Worm (Caenorhabditis elegans): ENCODE measurements around the gene Y66D12A.19.

Y66D12A.19 gene

ce11 chrIII:11508816-11509215 lies at the start of gene Y66D12A.19:
Gene Y66D12A.19, plus strand, starts transcription at chrIII:11509081.
- TF ChIP-seq ceh-82 (tag; optimal IDR thresholded peaks at IDR 0.05) (no peak), egl-5 (tag; optimal IDR thresholded peaks at IDR 0.05) (no peak), pqm-1 (tag; optimal IDR thresholded peaks at IDR 0.05) (no peak), eor-1 (tag; optimal IDR thresholded peaks at IDR 0.05) (no peak), ZK546.5 (tag; optimal IDR thresholded peaks at IDR 0.05) (no peak), zag-1 (tag; optimal IDR thresholded peaks at IDR 0.05) (no peak), ama-1 (optimal IDR thresholded peaks at IDR 0.05) (no peak), mml-1 (tag; optimal IDR thresholded peaks at IDR 0.05) (no peak), ceh-9 (tag; optimal IDR thresholded peaks at IDR 0.05) (no peak), nhr-23 (tag; optimal IDR thresholded peaks at IDR 0.05) (no peak), ceh-28 (tag; optimal IDR thresholded peaks at IDR 0.05) (no peak), nhr-28 (tag; optimal IDR thresholded peaks at IDR 0.05) (no peak), lsy-12 (tag; optimal IDR thresholded peaks at IDR 0.05) (no peak), unc-62 (GFP tag; optimal IDR thresholded peaks at IDR 0.05) (no peak), fkh-2 (tag; optimal IDR thresholded peaks at IDR 0.05) (no peak), lin-15B (tag; optimal IDR thresholded peaks at IDR 0.05) (no peak), nhr-237 (tag; optimal IDR thresholded peaks at IDR 0.05) (no peak)

- TF ChIP-seq nhr-23 (tag; optimal IDR thresholded peaks at IDR 0.05) (no peak), lin-39 (tag; optimal IDR thresholded peaks at IDR 0.05) (no peak), eor-1 (tag; optimal IDR thresholded peaks at IDR 0.05) (no peak), nhr-237 (tag; optimal IDR thresholded peaks at IDR 0.05) (no peak), hmg-11 (tag; optimal IDR thresholded peaks at IDR 0.05) (no peak), ztf-11 (tag; optimal IDR thresholded peaks at IDR 0.05) (no peak), egl-5 (tag; optimal IDR thresholded peaks at IDR 0.05) (no peak), pqm-1 (tag; optimal IDR thresholded peaks at IDR 0.05) (no peak), pha-4 (tag; optimal IDR thresholded peaks at IDR 0.05) (no peak), lin-15B (tag; optimal IDR thresholded peaks at IDR 0.05) (no peak), nhr-28 (tag; optimal IDR thresholded peaks at IDR 0.05) (no peak), ceh-9 (tag; optimal IDR thresholded peaks at IDR 0.05) (no peak), ceh-28 (tag; optimal IDR thresholded peaks at IDR 0.05) (no peak), ceh-82 (tag; optimal IDR thresholded peaks at IDR 0.05) (no peak)
Observed at ce11 chrIII:11459802-11460201, 49.1 kb upstream of the Y66D12A.19 start.

- TF ChIP-seq nfya-1 (tag; optimal IDR thresholded peaks at IDR 0.05; ENCODE audit: insufficient read depth) (no peak), ceh-82 (tag; optimal IDR thresholded peaks at IDR 0.05) (no peak), snpc-4 (tag; optimal IDR thresholded peaks at IDR 0.05) (no peak), jun-1 (tag; optimal IDR thresholded peaks at IDR 0.05) (no peak), ztf-11 (tag; optimal IDR thresholded peaks at IDR 0.05) (no peak), egl-27 (tag; optimal IDR thresholded peaks at IDR 0.05) (no peak), elt-1 (tag; optimal IDR thresholded peaks at IDR 0.05) (no peak), ZK546.5 (tag; optimal IDR thresholded peaks at IDR 0.05) (no peak), egl-5 (tag; optimal IDR thresholded peaks at IDR 0.05) (no peak), nhr-23 (tag; optimal IDR thresholded peaks at IDR 0.05) (no peak), tbx-2 (tag; optimal IDR thresholded peaks at IDR 0.05) (no peak), lin-39 (tag; optimal IDR thresholded peaks at IDR 0.05) (no peak), nhr-237 (tag; optimal IDR thresholded peaks at IDR 0.05) (no peak), zag-1 (tag; optimal IDR thresholded peaks at IDR 0.05) (no peak), skn-1 (tag; optimal IDR thresholded peaks at IDR 0.05) (no peak), hmg-11 (tag; optimal IDR thresholded peaks at IDR 0.05) (no peak), aly-2 (tag; optimal IDR thresholded peaks at IDR 0.05) (no peak), ceh-9 (tag; optimal IDR thresholded peaks at IDR 0.05) (no peak), nhr-12 (tag; optimal IDR thresholded peaks at IDR 0.05) (no peak), pha-4 (tag; optimal IDR thresholded peaks at IDR 0.05) (no peak)
Observed at ce11 chrIII:11462332-11462731, 46.5 kb upstream of the Y66D12A.19 start.

DNA sequence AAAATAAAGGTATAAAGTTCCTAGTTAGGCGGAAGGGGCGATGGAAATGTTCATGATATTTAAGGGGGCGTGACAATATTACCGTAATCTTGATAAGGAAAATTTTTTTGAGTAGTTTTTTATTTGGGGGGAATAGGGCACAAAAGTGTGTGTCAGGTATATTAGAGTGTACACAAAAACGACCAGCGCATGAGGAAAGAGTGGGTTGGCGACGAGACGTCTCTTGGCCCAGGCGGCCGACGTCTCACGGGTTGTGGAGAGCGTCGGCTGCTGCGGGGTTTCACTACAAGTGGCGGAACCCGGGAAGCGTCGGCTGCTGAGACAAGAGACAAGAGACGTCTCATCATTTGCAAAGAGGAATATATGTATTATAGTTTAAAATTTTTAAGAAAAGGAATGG lies 45.2 kb upstream of the Y66D12A.19 start:
- TF ChIP-seq R02D3.7 (tag; optimal IDR thresholded peaks at IDR 0.05) (peak; percentile 11), hmg-11 (tag; optimal IDR thresholded peaks at IDR 0.05) (peak; percentile 15), fos-1 (tag; optimal IDR thresholded peaks at IDR 0.05) (peak; percentile 72), eor-1 (tag; optimal IDR thresholded peaks at IDR 0.05) (no peak), nhr-77 (tag; optimal IDR thresholded peaks at IDR 0.05) (peak; percentile 47), ceh-9 (tag; optimal IDR thresholded peaks at IDR 0.05) (no peak), elt-2 (tag; optimal IDR thresholded peaks at IDR 0.05) (peak; percentile 84), lsy-12 (tag; optimal IDR thresholded peaks at IDR 0.05) (peak; percentile 79), nhr-43 (tag; optimal IDR thresholded peaks at IDR 0.05; ENCODE audit: poor library complexity, severe bottlenecking) (peak; percentile 30), nhr-25 (tag; optimal IDR thresholded peaks at IDR 0.05) (peak; percentile 57), sea-2 (GFP tag; optimal IDR thresholded peaks at IDR 0.05) (no peak), jun-1 (tag; optimal IDR thresholded peaks at IDR 0.05) (peak; percentile 1), unc-39 (tag; optimal IDR thresholded peaks at IDR 0.05) (no peak), lin-15B (tag; optimal IDR thresholded peaks at IDR 0.05) (peak; percentile 55), nhr-67 (tag; optimal IDR thresholded peaks at IDR 0.05) (no peak), nhr-23 (tag; optimal IDR thresholded peaks at IDR 0.05) (peak; percentile 8), nhr-11 (tag; optimal IDR thresholded peaks at IDR 0.05) (no peak), elt-3 (tag; optimal IDR thresholded peaks at IDR 0.05) (no peak), mdl-1 (tag; optimal IDR thresholded peaks at IDR 0.05) (no peak), pha-4 (tag; optimal IDR thresholded peaks at IDR 0.05) (peak; percentile 46), pqm-1 (tag; optimal IDR thresholded peaks at IDR 0.05) (peak; percentile 30), snpc-4 (tag; optimal IDR thresholded peaks at IDR 0.05) (peak; percentile 99)

All from whole organism, L3 larva.